Worm (Caenorhabditis elegans) whole organism, young adult: ENCODE results near the gene C25H3.15.
A peak's percentile ranks its signal among the peaks of the same experiment; 100 is the strongest.

Experiments used
- C06A6.2 ChIP-seq: fragments of 200-800 bp; sonication (Bioruptor generic); conservative IDR thresholded peaks from 2 replicates; pipeline ENCODE4 v1.3.6; 2022; ENCODE audit warnings: missing genetic modification characterization, missing compliant biosample characterization
- F10E7.11 ChIP-seq: sonication (generic microtip); optimal IDR thresholded peaks from 2 replicates; lab custom pipeline; 2017; ENCODE audit warnings: mild to moderate bottlenecking, missing genetic modification characterization, moderate library complexity, missing compliant biosample characterization
- F49E8.2 ChIP-seq: sonication (generic microtip); optimal IDR thresholded peaks from 3 replicates; lab custom pipeline; 2017; ENCODE audit warnings: missing genetic modification characterization, mild to moderate bottlenecking, missing compliant biosample characterization, antibody characterized with exemption, moderate library complexity; ENCODE audit not compliant: insufficient read depth
- F52B5.7 ChIP-seq: sonication (generic microtip); optimal IDR thresholded peaks from 2 replicates; lab custom pipeline; 2016; ENCODE audit warnings: mild to moderate bottlenecking, missing genetic modification characterization, missing compliant biosample characterization
- F55B11.4 ChIP-seq: sonication (generic microtip); optimal IDR thresholded peaks from 2 replicates; lab custom pipeline; 2016; ENCODE audit warnings: missing compliant biosample characterization, missing genetic modification characterization, borderline replicate concordance; ENCODE audit not compliant: insufficient read depth
- F57C9.4 ChIP-seq: sonication (generic microtip); optimal IDR thresholded peaks from 2 replicates; lab custom pipeline; 2017; ENCODE audit warnings: mild to moderate bottlenecking, missing genetic modification characterization, missing compliant biosample characterization
- K11D2.4 ChIP-seq: fragments of 200-800 bp; sonication (Bioruptor generic); IDR thresholded peaks from 2 replicates; pipeline ENCODE4 v1.3.6; 2022; ENCODE audit warnings: missing genetic modification reagents, missing genetic modification characterization, missing compliant biosample characterization
- K12H6.12 ChIP-seq: fragments of 200-800 bp; sonication (Bioruptor generic); optimal IDR thresholded peaks from 2 replicates; lab custom pipeline; 2018; ENCODE audit warnings: mild to moderate bottlenecking, missing genetic modification characterization, missing compliant biosample characterization
- T26A5.8 ChIP-seq: sonication (generic microtip); optimal IDR thresholded peaks from 2 replicates; lab custom pipeline; 2016; ENCODE audit warnings: missing genetic modification characterization, missing compliant biosample characterization
- Y53F4B.3 ChIP-seq: fragments of 200-800 bp; sonication (Bioruptor generic); IDR thresholded peaks from 2 replicates; pipeline ENCODE4 v1.3.6; 2022; ENCODE audit warnings: missing genetic modification reagents, missing genetic modification characterization, missing compliant biosample characterization
- Y56A3A.18 ChIP-seq: fragments of 200-800 bp; sonication (Bioruptor generic); IDR thresholded peaks from 2 replicates; pipeline ENCODE4 v1.3.6; 2022; ENCODE audit warnings: missing genetic modification reagents, missing genetic modification characterization, missing compliant biosample characterization
- Y79H2A.3 ChIP-seq: fragments of 200-800 bp; sonication (Bioruptor generic); conservative IDR thresholded peaks from 2 replicates; pipeline ENCODE4 v1.3.6; 2022; ENCODE audit warnings: missing genetic modification reagents, missing genetic modification characterization, missing compliant biosample characterization
- Y95B8A.8 ChIP-seq: fragments of 200-800 bp; sonication (Bioruptor generic); IDR thresholded peaks from 2 replicates; pipeline ENCODE4 v1.3.6; 2022; ENCODE audit warnings: missing genetic modification reagents, missing genetic modification characterization, missing compliant biosample characterization
- atf-7 ChIP-seq: sonication (generic microtip); optimal IDR thresholded peaks from 2 replicates; lab custom pipeline; 2017; ENCODE audit warnings: mild to moderate bottlenecking, missing genetic modification characterization, missing compliant biosample characterization
- cebp-2 ChIP-seq: fragments of 200-800 bp; sonication (Bioruptor generic); IDR thresholded peaks from 2 replicates; pipeline ENCODE4 v1.3.6; 2022; ENCODE audit warnings: missing genetic modification characterization, missing compliant biosample characterization
- ceh-27 ChIP-seq: fragments of 200-800 bp; sonication (Bioruptor generic); optimal IDR thresholded peaks from 2 replicates; lab custom pipeline; 2018; ENCODE audit warnings: mild to moderate bottlenecking, missing genetic modification characterization, moderate library complexity, missing compliant biosample characterization
- ceh-40 ChIP-seq: fragments of 200-800 bp; sonication (Bioruptor generic); IDR thresholded peaks from 2 replicates; pipeline ENCODE4 v1.3.6; 2022; ENCODE audit warnings: missing genetic modification characterization, missing compliant biosample characterization
- ceh-91 ChIP-seq: fragments of 200-800 bp; sonication (Bioruptor generic); IDR thresholded peaks from 2 replicates; pipeline ENCODE4 v1.3.6; 2022; ENCODE audit warnings: missing genetic modification reagents, missing genetic modification characterization, missing compliant biosample characterization
- die-1 ChIP-seq: sonication (generic microtip); optimal IDR thresholded peaks from 2 replicates; lab custom pipeline; 2016; ENCODE audit warnings: missing genotype, mild to moderate bottlenecking, missing genetic modification characterization, missing compliant biosample characterization
- dox-1 ChIP-seq: fragments of 200-800 bp; sonication (Bioruptor generic); IDR thresholded peaks from 2 replicates; pipeline ENCODE4 v1.3.6; 2022; ENCODE audit warnings: missing genetic modification reagents, missing genetic modification characterization, missing compliant biosample characterization
- dpff-1 ChIP-seq: sonication (generic microtip); optimal IDR thresholded peaks from 2 replicates; lab custom pipeline; 2017; ENCODE audit warnings: mild to moderate bottlenecking, missing genetic modification characterization, missing compliant biosample characterization
- egl-44 ChIP-seq: fragments of 200-800 bp; sonication (Bioruptor generic); IDR thresholded peaks from 2 replicates; pipeline ENCODE4 v1.3.6; 2022; ENCODE audit warnings: missing genetic modification reagents, missing genetic modification characterization, missing compliant biosample characterization
- fkh-3 ChIP-seq: sonication (generic microtip); optimal IDR thresholded peaks from 2 replicates; lab custom pipeline; 2016; ENCODE audit warnings: mild to moderate bottlenecking, missing genetic modification characterization, missing compliant biosample characterization
- him-1 ChIP-seq: sonication (generic microtip); optimal IDR thresholded peaks from 2 replicates; lab custom pipeline; 2016; ENCODE audit warnings: missing genotype, missing genetic modification reagents, missing genetic modification characterization, missing compliant biosample characterization
- hlh-12 ChIP-seq: sonication (generic microtip); optimal IDR thresholded peaks from 2 replicates; lab custom pipeline; 2016; ENCODE audit warnings: missing genetic modification characterization, missing compliant biosample characterization
- lag-1 ChIP-seq: fragments of 200-800 bp; sonication (Bioruptor generic); IDR thresholded peaks from 2 replicates; pipeline ENCODE4 v1.3.6; 2022; ENCODE audit warnings: missing genetic modification reagents, missing genetic modification characterization, missing compliant biosample characterization
- let-607 ChIP-seq, 2 experiments: fragments of 200-800 bp in 1 of 2; sonication (Bioruptor generic) in 1 of 2; sonication (generic microtip) in 1 of 2; optimal IDR thresholded peaks; 2 replicates each; lab custom pipeline; 2016 to 2018; ENCODE audit warnings: mild to moderate bottlenecking in 2 of 2, missing compliant biosample characterization in 2 of 2, missing genetic modification characterization in 2 of 2, moderate library complexity in 2 of 2, missing genotype in 1 of 2
- lin-54 ChIP-seq: fragments of 200-800 bp; sonication (Bioruptor generic); optimal IDR thresholded peaks from 2 replicates; lab custom pipeline; 2018; ENCODE audit warnings: mild to moderate bottlenecking, missing genetic modification characterization, missing compliant biosample characterization
- lir-1 ChIP-seq: fragments of 200-800 bp; sonication (Bioruptor generic); conservative IDR thresholded peaks from 2 replicates; pipeline ENCODE4 v1.3.6; 2022; ENCODE audit warnings: missing genetic modification reagents, missing genetic modification characterization, missing compliant biosample characterization
- lsl-1 ChIP-seq: fragments of 200-800 bp; sonication (Bioruptor generic); optimal IDR thresholded peaks from 2 replicates; lab custom pipeline; 2018; ENCODE audit warnings: mild to moderate bottlenecking, missing genetic modification characterization, moderate library complexity, missing compliant biosample characterization
- madf-8 ChIP-seq: fragments of 200-800 bp; sonication (Bioruptor generic); conservative IDR thresholded peaks from 2 replicates; pipeline ENCODE4 v1.3.6; 2022; ENCODE audit warnings: missing genetic modification reagents, missing genetic modification characterization, missing compliant biosample characterization
- mcd-1 ChIP-seq: fragments of 200-800 bp; sonication (Bioruptor generic); IDR thresholded peaks from 2 replicates; pipeline ENCODE4 v1.3.6; 2022; ENCODE audit warnings: missing genetic modification reagents, missing genetic modification characterization, missing compliant biosample characterization
- nfyb-1 ChIP-seq: fragments of 200-800 bp; sonication (Bioruptor generic); IDR thresholded peaks from 2 replicates; pipeline ENCODE4 v1.3.6; 2022; ENCODE audit warnings: missing genetic modification reagents, missing genetic modification characterization, missing compliant biosample characterization
- nhr-179 ChIP-seq: sonication (generic microtip); optimal IDR thresholded peaks from 2 replicates; lab custom pipeline; 2016; ENCODE audit warnings: mild to moderate bottlenecking, missing genetic modification characterization, missing compliant biosample characterization
- nhr-27 ChIP-seq: fragments of 200-800 bp; sonication (Bioruptor generic); optimal IDR thresholded peaks from 2 replicates; lab custom pipeline; 2018; ENCODE audit warnings: mild to moderate bottlenecking, missing genetic modification characterization, moderate library complexity, missing compliant biosample characterization
- nhr-80 ChIP-seq: sonication (generic microtip); optimal IDR thresholded peaks from 2 replicates; lab custom pipeline; 2016; ENCODE audit warnings: missing genetic modification characterization, missing compliant biosample characterization
- nhr-90 ChIP-seq: sonication (generic microtip); optimal IDR thresholded peaks from 2 replicates; lab custom pipeline; 2016; ENCODE audit warnings: missing genotype, mild to moderate bottlenecking, missing genetic modification characterization, missing compliant biosample characterization
- pha-4 ChIP-seq: fragments of 150-350 bp; sonication (generic microtip); optimal IDR thresholded peaks from 2 replicates; lab custom pipeline; 2014; ENCODE audit warnings: missing biosample characterization, missing genetic modification reagents, missing genetic modification characterization
- sea-2 ChIP-seq: fragments of 200-800 bp; sonication (Bioruptor generic); IDR thresholded peaks from 2 replicates; pipeline ENCODE4 v1.3.6; 2022; ENCODE audit warnings: missing genetic modification characterization, missing compliant biosample characterization
- snpc-1.1 ChIP-seq: sonication (generic microtip); optimal IDR thresholded peaks from 2 replicates; lab custom pipeline; 2017; ENCODE audit warnings: missing genetic modification characterization, mild to moderate bottlenecking, missing compliant biosample characterization, antibody characterized with exemption, moderate library complexity, missing genotype, missing genetic modification reagents; ENCODE audit not compliant: insufficient read depth
- snpc-1.3 ChIP-seq: sonication (generic microtip); optimal IDR thresholded peaks from 2 replicates; lab custom pipeline; 2017; ENCODE audit warnings: missing genetic modification characterization, mild to moderate bottlenecking, missing compliant biosample characterization, antibody characterized with exemption, moderate library complexity, missing genotype, missing genetic modification reagents; ENCODE audit not compliant: insufficient read depth
- snpc-3.4 ChIP-seq: sonication (generic microtip); optimal IDR thresholded peaks from 2 replicates; lab custom pipeline; 2017; ENCODE audit warnings: missing genetic modification characterization, mild to moderate bottlenecking, missing compliant biosample characterization, antibody characterized with exemption, moderate library complexity, missing genotype, missing genetic modification reagents
- sptf-2 ChIP-seq: fragments of 200-800 bp; sonication (Bioruptor generic); optimal IDR thresholded peaks from 2 replicates; lab custom pipeline; 2018; ENCODE audit warnings: mild to moderate bottlenecking, missing genetic modification characterization, missing compliant biosample characterization
- tbx-9 ChIP-seq: sonication (generic microtip); optimal IDR thresholded peaks from 2 replicates; lab custom pipeline; 2016; ENCODE audit warnings: borderline replicate concordance, missing genetic modification characterization, inconsistent platforms, missing compliant biosample characterization
- unc-130 ChIP-seq: sonication (generic microtip); optimal IDR thresholded peaks from 2 replicates; lab custom pipeline; 2016; ENCODE audit warnings: missing genetic modification reagents, missing genetic modification characterization, missing compliant biosample characterization
- ztf-25 ChIP-seq: fragments of 200-800 bp; sonication (Bioruptor generic); IDR thresholded peaks from 2 replicates; pipeline ENCODE4 v1.3.6; 2022; ENCODE audit warnings: missing genetic modification reagents, missing genetic modification characterization, missing compliant biosample characterization
- ztf-3 ChIP-seq: fragments of 200-800 bp; sonication (Bioruptor generic); optimal IDR thresholded peaks from 2 replicates; lab custom pipeline; 2018; ENCODE audit warnings: mild to moderate bottlenecking, missing genetic modification characterization, missing compliant biosample characterization

Gene C25H3.15

DNA sequence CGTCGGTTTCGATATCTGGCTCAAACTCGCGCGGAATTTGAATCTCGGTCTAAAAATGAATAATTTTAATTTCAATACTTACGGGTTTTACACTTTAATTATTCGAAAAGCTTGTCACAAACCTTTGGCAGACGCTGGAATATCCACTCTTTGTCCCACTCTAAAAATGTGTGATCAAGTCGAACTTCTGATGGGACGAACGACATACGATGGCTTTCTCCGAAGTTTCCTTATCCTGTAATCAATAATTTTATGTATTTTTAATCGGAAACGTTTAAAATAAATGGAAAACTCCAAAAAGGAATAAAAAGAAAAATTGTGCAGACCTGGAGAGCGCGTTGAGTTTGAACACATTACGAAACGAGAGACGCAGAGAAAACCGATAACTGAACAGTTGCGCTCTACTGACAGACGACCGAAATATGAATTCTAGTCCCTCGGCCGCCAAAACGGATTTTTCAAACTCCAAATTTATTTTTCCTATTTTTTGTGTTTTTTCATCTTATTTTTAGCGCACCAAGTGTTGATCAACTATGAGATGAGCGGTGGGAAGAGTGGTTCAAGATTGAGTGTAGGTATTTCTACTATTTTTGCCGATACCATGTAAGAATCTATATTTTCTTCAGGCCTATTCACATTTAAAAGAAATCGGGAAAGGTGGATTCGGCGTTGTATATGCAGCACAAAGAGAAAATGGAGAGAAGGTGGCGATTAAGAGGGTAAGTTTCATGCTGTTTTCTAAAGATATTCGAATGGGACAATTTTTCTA lies 15.7 kb upstream of the C25H3.15 start, which contains the start of the genes sam-4, F59E12.17 and zyg-1 (continued):
- TF ChIP-seq ceh-40 (GFP tag; lab: Robert Waterston, UW): no peak
- TF ChIP-seq ceh-91 (GFP tag; lab: Robert Waterston, UW): peak; percentile 58; the same call in 1 of the 2 replicates
- no peak for TF ChIP-seq snpc-1.1
- no peak for TF ChIP-seq dpff-1 (tag; lab: Kevin White, UChicago)
- TF ChIP-seq fkh-3 (tag; lab: Kevin White, UChicago): no peak
- TF ChIP-seq mcd-1 (GFP tag; lab: Robert Waterston, UW): peak; percentile 85
- TF ChIP-seq ceh-27 (GFP tag; lab: Kevin White, UChicago): peak; percentile 64
- TF ChIP-seq tbx-9 (tag; lab: Kevin White, UChicago): no peak
- TF ChIP-seq F52B5.7: no peak
- no peak for TF ChIP-seq cebp-2 (GFP tag; lab: Robert Waterston, UW)
- no peak for TF ChIP-seq snpc-1.3 (tag; lab: Kevin White, UChicago)
- TF ChIP-seq lin-54 (GFP tag; lab: Kevin White, UChicago): peak; percentile 74
- no peak for TF ChIP-seq nhr-27
- TF ChIP-seq unc-130 (GFP tag; lab: Kevin White, UChicago): peak; percentile 67
- TF ChIP-seq madf-8: peak; percentile 34
- peak; percentile 38; the same call in 1 of the 2 replicates for TF ChIP-seq nfyb-1
- peak; percentile 31 for TF ChIP-seq K12H6.12 (tag; lab: Kevin White, UChicago)
- peak; percentile 80 for TF ChIP-seq F49E8.2 (tag; lab: Kevin White, UChicago)
- TF ChIP-seq sea-2: no peak
- TF ChIP-seq nhr-179 (tag; lab: Kevin White, UChicago): no peak
- TF ChIP-seq lsl-1 (GFP tag; lab: Kevin White, UChicago): peak; percentile 63
- TF ChIP-seq K11D2.4 (GFP tag; lab: Robert Waterston, UW): no peak
- TF ChIP-seq him-1 (tag; lab: Kevin White, UChicago): no peak
- TF ChIP-seq egl-44 (GFP tag; lab: Robert Waterston, UW): 0 out of 2 replicates have a peak, but pooled peaks have one; percentile 23
- TF ChIP-seq T26A5.8 (tag; lab: Kevin White, UChicago): no peak
- TF ChIP-seq sptf-2 (GFP tag; lab: Kevin White, UChicago): no peak
- TF ChIP-seq Y56A3A.18: no peak
- peak; percentile 91 for TF ChIP-seq dox-1 (GFP tag; lab: Robert Waterston, UW)
- no peak for TF ChIP-seq hlh-12 (tag; lab: Kevin White, UChicago)
- no peak for TF ChIP-seq die-1 (tag; lab: Kevin White, UChicago)
- TF ChIP-seq ztf-25: 0 out of 2 replicates have a peak, but pooled peaks have one; percentile 60
- TF ChIP-seq Y95B8A.8 (GFP tag; lab: Robert Waterston, UW): 0 out of 2 replicates have a peak, but pooled peaks have one; percentile 42
- TF ChIP-seq lag-1 (GFP tag; lab: Robert Waterston, UW): no peak
- TF ChIP-seq atf-7: no peak
- no peak for TF ChIP-seq pha-4 (tag; lab: Kevin White, UChicago)
- TF ChIP-seq let-607 (tag; optimal IDR thresholded peaks at IDR 0.05; lab: Kevin White, UChicago): no peak
- TF ChIP-seq F10E7.11 (tag; lab: Kevin White, UChicago): no peak
- no peak for TF ChIP-seq F55B11.4 (tag; lab: Kevin White, UChicago)
- 0 out of 2 replicates have a peak, but pooled peaks have one; percentile 8 for TF ChIP-seq lir-1 (GFP tag; lab: Robert Waterston, UW)
- TF ChIP-seq ztf-3 (GFP tag; lab: Kevin White, UChicago): no peak
- TF ChIP-seq F57C9.4 (tag; lab: Kevin White, UChicago): no peak
- TF ChIP-seq Y53F4B.3: no peak
- TF ChIP-seq C06A6.2 (GFP tag; lab: Robert Waterston, UW): no peak
- TF ChIP-seq Y79H2A.3 (GFP tag; lab: Robert Waterston, UW): no peak
- TF ChIP-seq snpc-3.4 (tag; lab: Kevin White, UChicago): peak; percentile 74
- TF ChIP-seq nhr-90 (tag; lab: Kevin White, UChicago): no peak
- peak; percentile 4 for TF ChIP-seq nhr-80 (tag; lab: Kevin White, UChicago)
